Worm (Caenorhabditis elegans) whole organism, early embryonic: ENCODE measurements around the gene T06A10.2.
A peak's percentile ranks its signal among the peaks of the same experiment; 100 is the strongest.
"Not testable (repeated sequence)": the region's sequence is repeated elsewhere in the genome, so short reads cannot be mapped to it uniquely, and the experiment has no call there.

Experiments
- B0310.2 ChIP-seq: sonication (generic microtip); optimal IDR thresholded peaks from 2 replicates; lab custom pipeline; 2016; ENCODE audit warnings: mild to moderate bottlenecking, missing genetic modification characterization, missing compliant biosample characterization
- F13C5.2 ChIP-seq: sonication (generic microtip); optimal IDR thresholded peaks from 2 replicates; lab custom pipeline; 2017; ENCODE audit warnings: mild to moderate bottlenecking, missing genetic modification characterization, inconsistent platforms, missing compliant biosample characterization
- aly-1 ChIP-seq: sonication (generic microtip); optimal IDR thresholded peaks from 2 replicates; lab custom pipeline; 2016; ENCODE audit warnings: missing genetic modification characterization, missing compliant biosample characterization
- ama-1 ChIP-seq: fragments of 150-350 bp; optimal IDR thresholded peaks from 2 replicates; lab custom pipeline; 2014
- ceh-13 ChIP-seq: fragments of 200-800 bp; sonication (Bioruptor generic); optimal IDR thresholded peaks from 2 replicates; lab custom pipeline; 2018; ENCODE audit warnings: mild to moderate bottlenecking, missing genetic modification characterization, missing compliant biosample characterization
- ceh-36 ChIP-seq: sonication (generic microtip); optimal IDR thresholded peaks from 2 replicates; lab custom pipeline; 2016; ENCODE audit warnings: missing genetic modification characterization, inconsistent platforms, missing compliant biosample characterization
- ets-7 ChIP-seq: sonication (generic microtip); optimal IDR thresholded peaks from 2 replicates; lab custom pipeline; 2016; ENCODE audit warnings: missing genotype, missing genetic modification characterization, missing compliant biosample characterization
- flt-1 ChIP-seq: fragments of 200-800 bp; sonication (Bioruptor generic); IDR thresholded peaks from 2 replicates; pipeline ENCODE4 v1.3.6; 2022; ENCODE audit warnings: missing genetic modification characterization, missing compliant biosample characterization
- hmbx-1 ChIP-seq: sonication (generic microtip); optimal IDR thresholded peaks from 2 replicates; lab custom pipeline; 2016; ENCODE audit warnings: mild to moderate bottlenecking, missing genetic modification characterization, missing compliant biosample characterization
- hmg-4 ChIP-seq: fragments of 200-800 bp; sonication (Bioruptor generic); optimal IDR thresholded peaks from 2 replicates; lab custom pipeline; 2018; ENCODE audit warnings: mild to moderate bottlenecking, missing genetic modification characterization, missing compliant biosample characterization
- hnd-1 ChIP-seq: sonication (generic microtip); optimal IDR thresholded peaks from 2 replicates; lab custom pipeline; 2016; ENCODE audit warnings: missing genetic modification characterization, missing compliant biosample characterization
- pes-1 ChIP-seq: fragments of 200-800 bp; sonication (Bioruptor generic); IDR thresholded peaks from 2 replicates; pipeline ENCODE4 v1.3.6; 2022; ENCODE audit warnings: missing genetic modification reagents, missing genetic modification characterization, missing compliant biosample characterization
- scrt-1 ChIP-seq: fragments of 200-800 bp; sonication (Bioruptor generic); IDR thresholded peaks from 2 replicates; pipeline ENCODE4 v1.3.6; 2022; ENCODE audit warnings: missing genetic modification characterization, missing compliant biosample characterization
- sea-1 ChIP-seq: fragments of 200-800 bp; sonication (Bioruptor generic); conservative IDR thresholded peaks from 2 replicates; pipeline ENCODE4 v1.3.6; 2022; ENCODE audit warnings: missing genetic modification characterization, missing compliant biosample characterization
- tbx-11 ChIP-seq: fragments of 200-800 bp; sonication (Bioruptor generic); IDR thresholded peaks from 2 replicates; pipeline ENCODE4 v1.3.6; 2022; ENCODE audit warnings: missing genetic modification characterization, missing compliant biosample characterization
- tbx-37 ChIP-seq: fragments of 200-800 bp; sonication (Bioruptor generic); conservative IDR thresholded peaks from 2 replicates; pipeline ENCODE4 v1.3.6; 2022; ENCODE audit warnings: missing genetic modification reagents, missing genetic modification characterization, missing compliant biosample characterization
- tra-4 ChIP-seq: sonication (generic microtip); optimal IDR thresholded peaks from 2 replicates; lab custom pipeline; 2017; ENCODE audit warnings: missing genetic modification characterization, missing compliant biosample characterization

Gene T06A10.2

ce11 chrIV:16895288-16895687 is at the start of gene T06A10.2:
Gene T06A10.2, plus strand, starts transcription at chrIV:16895588.
- TF ChIP-seq tbx-37 (GFP tag; lab: Robert Waterston, UW); tbx-11 (GFP tag; lab: Robert Waterston, UW); ets-7: not testable (repeated sequence)

- TF ChIP-seq hnd-1 (tag; lab: Kevin White, UChicago) (no peak), pes-1 (no peak), flt-1 (GFP tag; lab: Robert Waterston, UW) (no peak), hmbx-1 (tag; lab: Kevin White, UChicago) (no peak), sea-1 (GFP tag; lab: Robert Waterston, UW) (no peak), tbx-11 (GFP tag; lab: Robert Waterston, UW) (no peak), scrt-1 (GFP tag; lab: Robert Waterston, UW) (no peak), F13C5.2 (tag; lab: Kevin White, UChicago) (no peak), ceh-36 (tag; lab: Kevin White, UChicago) (no peak), B0310.2 (tag; lab: Kevin White, UChicago) (no peak), tbx-37 (GFP tag; lab: Robert Waterston, UW) (no peak), tra-4 (no peak), hmg-4 (GFP tag; lab: Kevin White, UChicago) (no peak), ceh-13 (GFP tag; lab: Kevin White, UChicago) (no peak), ama-1 (no peak), aly-1 (tag; lab: Kevin White, UChicago) (no peak), ets-7 (no peak)
Measured at ce11 chrIV:16854790-16855189, 40.6 kb upstream of the T06A10.2 start, which contains the start of gene map-2. Gene map-2, minus strand, starts transcription at chrIV:16854890.

ce11 chrIV:16860702-16861101 is 34.7 kb upstream of the T06A10.2 start:
- TF ChIP-seq hmg-4 (GFP tag; lab: Kevin White, UChicago) (no peak), aly-1 (tag; lab: Kevin White, UChicago) (no peak), ets-7 (no peak), sea-1 (GFP tag; lab: Robert Waterston, UW) (no peak), B0310.2 (tag; lab: Kevin White, UChicago) (no peak), F13C5.2 (tag; lab: Kevin White, UChicago) (no peak), ama-1 (no peak), scrt-1 (GFP tag; lab: Robert Waterston, UW) (no peak), tbx-37 (GFP tag; lab: Robert Waterston, UW) (no peak), ceh-13 (GFP tag; lab: Kevin White, UChicago) (no peak), hmbx-1 (tag; lab: Kevin White, UChicago) (no peak)

ce11 chrIV:16863431-16863895 is 31.9 kb upstream of the T06A10.2 start, which contains the start of the genes mel-46 and lsy-13:
Gene mel-46, minus strand, starts transcription at chrIV:16863481.
Gene lsy-13, plus strand, starts transcription at chrIV:16863870.
- TF ChIP-seq F13C5.2 (tag; lab: Kevin White, UChicago) (peak; percentile 62), hmbx-1 (tag; lab: Kevin White, UChicago) (no peak), tbx-11 (GFP tag; lab: Robert Waterston, UW) (peak; percentile 56; the same call in 1 of the 2 replicates), aly-1 (tag; lab: Kevin White, UChicago) (no peak), tra-4 (no peak), ama-1 (no peak), scrt-1 (GFP tag; lab: Robert Waterston, UW) (0 out of 2 replicates have a peak, but pooled peaks have one; percentile 29), hmg-4 (GFP tag; lab: Kevin White, UChicago) (no peak), pes-1 (peak; percentile 75), ceh-36 (tag; lab: Kevin White, UChicago) (peak; percentile 46), ceh-13 (GFP tag; lab: Kevin White, UChicago) (peak; percentile 17), sea-1 (GFP tag; lab: Robert Waterston, UW) (0 out of 2 replicates have a peak, but pooled peaks have one; percentile 59), tbx-37 (GFP tag; lab: Robert Waterston, UW) (peak; percentile 32; the same call in 1 of the 2 replicates), flt-1 (GFP tag; lab: Robert Waterston, UW) (0 out of 2 replicates have a peak, but pooled peaks have one; percentile 52), B0310.2 (tag; lab: Kevin White, UChicago) (peak; percentile 25), ets-7 (no peak), hnd-1 (tag; lab: Kevin White, UChicago) (peak; percentile 39)

- TF ChIP-seq ceh-13 (GFP tag; lab: Kevin White, UChicago) (no peak), hmbx-1 (tag; lab: Kevin White, UChicago) (no peak), B0310.2 (tag; lab: Kevin White, UChicago) (no peak), flt-1 (GFP tag; lab: Robert Waterston, UW) (no peak), pes-1 (no peak), ets-7 (no peak), tra-4 (no peak), hmg-4 (GFP tag; lab: Kevin White, UChicago) (no peak), ama-1 (no peak), tbx-11 (GFP tag; lab: Robert Waterston, UW) (no peak), sea-1 (GFP tag; lab: Robert Waterston, UW) (no peak), F13C5.2 (tag; lab: Kevin White, UChicago) (no peak)
Measured at ce11 chrIV:16864876-16865275, 30.5 kb upstream of the T06A10.2 start.

DNA sequence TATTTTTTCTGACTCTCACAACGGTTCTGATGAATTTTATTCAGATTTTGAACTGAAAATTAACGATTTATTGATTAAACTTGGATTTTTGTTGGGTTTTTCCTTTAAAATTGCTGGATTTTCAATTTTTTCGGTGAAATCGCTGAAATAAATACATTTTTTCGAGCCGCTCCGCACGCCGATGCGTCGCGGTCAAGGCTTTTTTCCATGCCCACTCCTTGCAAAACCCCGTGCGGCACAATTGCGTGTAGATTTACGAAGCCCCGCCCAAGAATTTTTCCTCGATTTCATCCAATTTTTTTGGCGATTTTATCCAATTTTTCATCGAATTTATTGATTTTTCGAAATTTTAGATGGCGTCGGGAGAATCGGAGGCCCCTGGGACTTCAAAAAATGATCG is 29.9 kb upstream of the T06A10.2 start, which contains the start of gene gtsf-1:
gtsf-1 (plus strand) TSS at position 354 of the 400 bp plus-strand sequence.
- TF ChIP-seq hmbx-1 (tag; lab: Kevin White, UChicago), result no peak
- peak; percentile 61; the same call in 1 of the 2 replicates for TF ChIP-seq sea-1 (GFP tag; lab: Robert Waterston, UW)
- peak; percentile 91 for TF ChIP-seq F13C5.2 (tag; lab: Kevin White, UChicago)
- TF ChIP-seq hnd-1 (tag; lab: Kevin White, UChicago), result peak; percentile 42
- TF ChIP-seq pes-1, result peak; percentile 67
- 0 out of 2 replicates have a peak, but pooled peaks have one; percentile 32 for TF ChIP-seq tbx-37 (GFP tag; lab: Robert Waterston, UW)
- TF ChIP-seq tbx-11 (GFP tag; lab: Robert Waterston, UW), result 0 out of 2 replicates have a peak, but pooled peaks have one; percentile 65
- TF ChIP-seq hmg-4 (GFP tag; lab: Kevin White, UChicago), result peak; percentile 39
- TF ChIP-seq B0310.2 (tag; lab: Kevin White, UChicago), result no peak
- no peak for TF ChIP-seq ama-1
- TF ChIP-seq tra-4, result no peak
- TF ChIP-seq aly-1 (tag; lab: Kevin White, UChicago), result no peak
- no peak for TF ChIP-seq ets-7
- TF ChIP-seq ceh-13 (GFP tag; lab: Kevin White, UChicago), result peak; percentile 29
- TF ChIP-seq scrt-1 (GFP tag; lab: Robert Waterston, UW), result no peak
- peak; percentile 67 for TF ChIP-seq flt-1 (GFP tag; lab: Robert Waterston, UW)
- TF ChIP-seq ceh-36 (tag; lab: Kevin White, UChicago), result peak; percentile 56
